Worm (Caenorhabditis elegans): ENCODE measurements around the gene Y13C8A.1.

Gene Y13C8A.1

ce11 chrX:16929560-16930332, 46.2 kb downstream of the Y13C8A.1 start (continued):
- peak; percentile 33 for TF ChIP-seq lin-15B (tag; optimal IDR thresholded peaks at IDR 0.05)
- peak; percentile 72; the same call in 1 of the 2 replicates for TF ChIP-seq unc-98 (GFP tag; IDR thresholded peaks at IDR 0.05)
- TF ChIP-seq elt-3 (tag; optimal IDR thresholded peaks at IDR 0.05): peak in 3 of 6 experiments; percentile 87 to 96 (median 95)
- peak; percentile 82 for TF ChIP-seq elt-2 (tag; optimal IDR thresholded peaks at IDR 0.05)
- TF ChIP-seq nhr-11 (tag; optimal IDR thresholded peaks at IDR 0.05): peak; percentile 94
- TF ChIP-seq lin-13 (GFP tag; optimal IDR thresholded peaks at IDR 0.05): peak; percentile 99
- peak; percentile 90 for TF ChIP-seq snpc-4 (tag; optimal IDR thresholded peaks at IDR 0.05)
- TF ChIP-seq C16A3.4 (tag; optimal IDR thresholded peaks at IDR 0.05): peak; percentile 97
- peak; percentile 95 for TF ChIP-seq grh-1 (GFP tag; IDR thresholded peaks at IDR 0.05)
- peak; percentile 86 for TF ChIP-seq unc-130 (tag; optimal IDR thresholded peaks at IDR 0.05)
- peak; percentile 92 for TF ChIP-seq ceh-8 (GFP tag; optimal IDR thresholded peaks at IDR 0.05)
- TF ChIP-seq ztf-4 (tag; optimal IDR thresholded peaks at IDR 0.05): peak; percentile 97
- TF ChIP-seq lsy-2 (tag; optimal IDR thresholded peaks at IDR 0.05): peak; percentile 90 to 97
- peak; percentile 81 to 92 for TF ChIP-seq lin-35 (GFP tag; optimal IDR thresholded peaks at IDR 0.05)
- peak; percentile 95 for TF ChIP-seq xbp-1 (tag; optimal IDR thresholded peaks at IDR 0.05)
- peak; percentile 9 for TF ChIP-seq C34B4.2 (tag; optimal IDR thresholded peaks at IDR 0.05)
- peak; percentile 47 for TF ChIP-seq nhr-28 (tag; optimal IDR thresholded peaks at IDR 0.05)
- TF ChIP-seq ceh-63 (GFP tag; optimal IDR thresholded peaks at IDR 0.05): no peak
- no peak for TF ChIP-seq pag-3 (tag; optimal IDR thresholded peaks at IDR 0.05; ENCODE audit: borderline replicate concordance, insufficient read depth)
- no peak for TF ChIP-seq unc-62 (GFP tag; optimal IDR thresholded peaks at IDR 0.05)
- no peak for TF ChIP-seq tlp-1 (tag; optimal IDR thresholded peaks at IDR 0.05)
- no peak for TF ChIP-seq nhr-84 (tag; optimal IDR thresholded peaks at IDR 0.05)
- TF ChIP-seq nhr-12 (tag; optimal IDR thresholded peaks at IDR 0.05): peak; percentile 70
- TF ChIP-seq unc-86 (tag; optimal IDR thresholded peaks at IDR 0.05): peak; percentile 98
- peak; percentile 94 for TF ChIP-seq nhr-237 (tag; optimal IDR thresholded peaks at IDR 0.05)
- TF ChIP-seq nhr-71 (tag; optimal IDR thresholded peaks at IDR 0.05): peak; percentile 100
- TF ChIP-seq fos-1 (tag; optimal IDR thresholded peaks at IDR 0.05): peak; percentile 95
- peak; percentile 97 for TF ChIP-seq egl-13 (tag; optimal IDR thresholded peaks at IDR 0.05)
- TF ChIP-seq unc-30 (tag; optimal IDR thresholded peaks at IDR 0.05): peak; percentile 15
- peak; percentile 99 for TF ChIP-seq lin-14 (GFP tag; optimal IDR thresholded peaks at IDR 0.05)
- peak; percentile 98 for TF ChIP-seq dsc-1 (tag; optimal IDR thresholded peaks at IDR 0.05)
- peak; percentile 91 for TF ChIP-seq ceh-88 (GFP tag; IDR thresholded peaks at IDR 0.05)
- TF ChIP-seq aly-2 (tag; optimal IDR thresholded peaks at IDR 0.05): peak; percentile 73
- no peak for TF ChIP-seq Y116A8C.19 (tag; optimal IDR thresholded peaks at IDR 0.05; ENCODE audit: borderline replicate concordance)
- peak; percentile 90 for TF ChIP-seq blmp-1 (tag; optimal IDR thresholded peaks at IDR 0.05)
- peak; percentile 98 for TF ChIP-seq swsn-7 (tag; optimal IDR thresholded peaks at IDR 0.05)
- peak; percentile 91 for TF ChIP-seq isw-1 (GFP tag; IDR thresholded peaks at IDR 0.05)
- peak; percentile 87 for TF ChIP-seq skn-1 (tag; optimal IDR thresholded peaks at IDR 0.05)
- peak; percentile 99 for TF ChIP-seq jun-1 (tag; optimal IDR thresholded peaks at IDR 0.05)
- TF ChIP-seq mdl-1 (tag; optimal IDR thresholded peaks at IDR 0.05): peak; percentile 82 to 99
- peak; percentile 88 for TF ChIP-seq sup-37 (GFP tag; optimal IDR thresholded peaks at IDR 0.05)
- TF ChIP-seq fkh-4 (tag; optimal IDR thresholded peaks at IDR 0.05; ENCODE audit: borderline replicate concordance): peak; percentile 19
- peak; percentile 36 to 86 for TF ChIP-seq egl-27 (tag; optimal IDR thresholded peaks at IDR 0.05)
- peak; percentile 84 for TF ChIP-seq hpl-2 (GFP tag; optimal IDR thresholded peaks at IDR 0.05)
- peak; percentile 100 for TF ChIP-seq ama-1 (optimal IDR thresholded peaks at IDR 0.05)
- no peak for TF ChIP-seq F16B12.6 (tag; optimal IDR thresholded peaks at IDR 0.05)
- TF ChIP-seq ceh-82 (tag; optimal IDR thresholded peaks at IDR 0.05): peak; percentile 72 to 94 (median 91)
- no peak for TF ChIP-seq sptf-1 (tag; optimal IDR thresholded peaks at IDR 0.05)
- TF ChIP-seq ceh-90 (tag; optimal IDR thresholded peaks at IDR 0.05): no peak
- TF ChIP-seq mep-1 (tag; optimal IDR thresholded peaks at IDR 0.05): peak; percentile 91
- peak; percentile 97 for TF ChIP-seq nhr-90 (tag; optimal IDR thresholded peaks at IDR 0.05; ENCODE audit: poor library complexity)
